Fruit fly (Drosophila melanogaster) whole organism, embryonic: ENCODE data around the gene CG6766.

Source experiments
- CG1024 ChIP-seq: fragments of 200-800 bp; sonication (Bioruptor generic); IDR thresholded peaks from 2 replicates; pipeline ENCODE4 v1.3.6; 2022; ENCODE audit warnings: missing biosample characterization, missing genetic modification characterization
- CG10267 ChIP-seq: fragments of 200-800 bp; sonication (Bioruptor generic); optimal IDR thresholded peaks from 2 replicates; lab custom pipeline; 2018; ENCODE audit warnings: missing biosample characterization, mild to moderate bottlenecking, missing genetic modification characterization, moderate library complexity
- CG10654 ChIP-seq: fragments of 200-800 bp; sonication (Bioruptor generic); optimal IDR thresholded peaks from 2 replicates; lab custom pipeline; 2016; ENCODE audit warnings: missing biosample characterization, missing genetic modification characterization
- CG12155 ChIP-seq: fragments of 200-800 bp; sonication (Bioruptor generic); optimal IDR thresholded peaks from 3 replicates; lab custom pipeline; 2016; ENCODE audit warnings: missing biosample characterization, missing genetic modification characterization
- CG12219 ChIP-seq: fragments of 200-800 bp; sonication (Bioruptor generic); optimal IDR thresholded peaks from 3 replicates; lab custom pipeline; 2018; ENCODE audit warnings: missing biosample characterization, mild to moderate bottlenecking, missing genetic modification characterization
- CG12744 ChIP-seq: fragments of 200-800 bp; sonication (Bioruptor generic); optimal IDR thresholded peaks from 2 replicates; lab custom pipeline; 2016; ENCODE audit warnings: missing biosample characterization, missing genetic modification characterization
- CG14014 ChIP-seq: fragments of 200-800 bp; sonication (Bioruptor generic); IDR thresholded peaks from 2 replicates; pipeline ENCODE4 v1.3.6; 2022; ENCODE audit warnings: missing biosample characterization, missing genetic modification characterization
- CG14710 ChIP-seq: fragments of 200-800 bp; sonication (Bioruptor generic); optimal IDR thresholded peaks from 3 replicates; lab custom pipeline; 2019; ENCODE audit warnings: missing biosample characterization, mild to moderate bottlenecking, missing genetic modification characterization, moderate library complexity
- CG17328 ChIP-seq: fragments of 200-800 bp; sonication (Bioruptor generic); IDR thresholded peaks from 2 replicates; pipeline ENCODE4 v1.3.6; 2022; ENCODE audit warnings: missing biosample characterization, missing genetic modification characterization
- CG17802 ChIP-seq: fragments of 200-800 bp; sonication (Bioruptor generic); optimal IDR thresholded peaks from 2 replicates; lab custom pipeline; 2018; ENCODE audit warnings: missing biosample characterization, mild to moderate bottlenecking, missing genetic modification characterization, moderate library complexity
- CG17912 ChIP-seq: fragments of 200-800 bp; sonication (Bioruptor generic); optimal IDR thresholded peaks from 2 replicates; lab custom pipeline; 2018; ENCODE audit warnings: missing biosample characterization, mild to moderate bottlenecking, missing genetic modification characterization
- CG18262 ChIP-seq: fragments of 200-800 bp; optimal IDR thresholded peaks from 3 replicates; lab custom pipeline; 2019; ENCODE audit warnings: missing biosample characterization, mild to moderate bottlenecking, missing genetic modification characterization, moderate library complexity
- CG1832 ChIP-seq: fragments of 200-800 bp; sonication (Bioruptor generic); optimal IDR thresholded peaks from 2 replicates; lab custom pipeline; 2017; ENCODE audit warnings: missing biosample characterization, mild to moderate bottlenecking, missing genetic modification characterization, inconsistent platforms
- CG31365 ChIP-seq: fragments of 200-800 bp; sonication (Bioruptor generic); optimal IDR thresholded peaks from 2 replicates; lab custom pipeline; 2018; ENCODE audit warnings: missing biosample characterization, mild to moderate bottlenecking, missing genetic modification characterization
- CG3163 ChIP-seq: fragments of 200-800 bp; sonication (Bioruptor generic); optimal IDR thresholded peaks from 3 replicates; lab custom pipeline; 2016; ENCODE audit warnings: missing biosample characterization, missing genetic modification characterization
- CG5180 ChIP-seq: fragments of 200-800 bp; sonication (Bioruptor generic); optimal IDR thresholded peaks from 3 replicates; lab custom pipeline; 2017; ENCODE audit warnings: missing biosample characterization, missing genetic modification characterization, mild to moderate bottlenecking, moderate library complexity, missing genetic modification reagents
- CG6689 ChIP-seq: fragments of 200-800 bp; sonication (Bioruptor generic); IDR thresholded peaks from 2 replicates; pipeline ENCODE4 v1.3.6; 2022; ENCODE audit warnings: missing biosample characterization, missing genetic modification characterization
- CG6854 ChIP-seq: fragments of 200-800 bp; sonication (Bioruptor generic); optimal IDR thresholded peaks from 3 replicates; lab custom pipeline; 2017; ENCODE audit warnings: missing biosample characterization, mild to moderate bottlenecking, missing genetic modification characterization
- CG7987 ChIP-seq: fragments of 200-800 bp; sonication (Bioruptor generic); optimal IDR thresholded peaks from 2 replicates; lab custom pipeline; 2018; ENCODE audit warnings: missing biosample characterization, mild to moderate bottlenecking, missing genetic modification characterization, moderate library complexity
- Fer2 ChIP-seq: fragments of 200-800 bp; sonication (Bioruptor generic); optimal IDR thresholded peaks from 2 replicates; lab custom pipeline; 2018; ENCODE audit warnings: missing biosample characterization, mild to moderate bottlenecking, missing genetic modification characterization, moderate library complexity
- Gsc ChIP-seq: fragments of 200-800 bp; sonication (Bioruptor generic); IDR thresholded peaks from 2 replicates; pipeline ENCODE4 v1.3.6; 2022; ENCODE audit warnings: missing biosample characterization, missing genetic modification characterization
- H15 ChIP-seq: fragments of 200-800 bp; sonication (Bioruptor generic); IDR thresholded peaks from 3 replicates; pipeline ENCODE4 v1.3.6; 2022; ENCODE audit warnings: missing biosample characterization, missing genetic modification characterization
- Hr78 ChIP-seq, 2 experiments: fragments of 200-800 bp in 1 of 2; fragments of >200 bp in 1 of 2; sonication (Bioruptor generic) in 1 of 2; optimal IDR thresholded peaks; 2 replicates each; lab custom pipeline; 2017 to 2019; ENCODE audit warnings: missing biosample characterization in 2 of 2, missing genetic modification characterization in 2 of 2, mild to moderate bottlenecking in 1 of 2, moderate library complexity in 1 of 2
- MTF-1 ChIP-seq: fragments of 200-800 bp; sonication (Bioruptor generic); optimal IDR thresholded peaks from 2 replicates; lab custom pipeline; 2018; ENCODE audit warnings: missing biosample characterization, mild to moderate bottlenecking, missing genetic modification characterization, borderline replicate concordance
- Mrtf ChIP-seq: fragments of 200-800 bp; sonication (Bioruptor generic); IDR thresholded peaks from 3 replicates; pipeline ENCODE4 v1.3.6; 2022; ENCODE audit warnings: missing biosample characterization, missing genetic modification characterization
- Oaz ChIP-seq: fragments of 200-800 bp; sonication (Bioruptor generic); IDR thresholded peaks from 2 replicates; pipeline ENCODE4 v1.3.6; 2022; ENCODE audit warnings: missing biosample characterization, missing genetic modification characterization
- Opbp ChIP-seq: fragments of 200-800 bp; sonication (Bioruptor generic); IDR thresholded peaks from 3 replicates; pipeline ENCODE4 v1.3.6; 2022; ENCODE audit warnings: missing biosample characterization, missing genetic modification characterization; ENCODE audit not compliant: partially characterized antibody
- Side ChIP-seq: fragments of 200-800 bp; sonication (Bioruptor generic); optimal IDR thresholded peaks from 2 replicates; lab custom pipeline; 2016; ENCODE audit warnings: missing biosample characterization, missing genetic modification characterization
- Xrp1 ChIP-seq: fragments of 200-800 bp; sonication (Bioruptor generic); IDR thresholded peaks from 2 replicates; pipeline ENCODE4 v1.3.6; 2022; ENCODE audit warnings: missing biosample characterization, missing genetic modification characterization
- bab2 ChIP-seq: fragments of 200-800 bp; sonication (Bioruptor generic); optimal IDR thresholded peaks from 2 replicates; lab custom pipeline; 2016; ENCODE audit warnings: missing biosample characterization, missing genetic modification characterization
- btn ChIP-seq: fragments of 200-800 bp; sonication (Bioruptor generic); optimal IDR thresholded peaks from 2 replicates; lab custom pipeline; 2016; ENCODE audit warnings: missing biosample characterization, missing genetic modification characterization
- cato ChIP-seq: fragments of 200-800 bp; sonication (Bioruptor generic); optimal IDR thresholded peaks from 2 replicates; lab custom pipeline; 2016; ENCODE audit warnings: missing biosample characterization, missing genetic modification characterization, borderline replicate concordance
- croc ChIP-seq: fragments of 200-800 bp; sonication (Bioruptor generic); conservative IDR thresholded peaks from 3 replicates; pipeline ENCODE4 v1.3.6; 2022; ENCODE audit warnings: missing biosample characterization, missing genetic modification characterization
- dysf ChIP-seq: fragments of 200-800 bp; sonication (Bioruptor generic); IDR thresholded peaks from 3 replicates; pipeline ENCODE4 v1.3.6; 2022; ENCODE audit warnings: missing biosample characterization, missing genetic modification characterization
- en ChIP-seq: fragments of 200-800 bp; sonication (Bioruptor generic); optimal IDR thresholded peaks from 2 replicates; lab custom pipeline; 2016; ENCODE audit warnings: missing biosample characterization, missing genetic modification characterization
- gsb ChIP-seq: fragments of 200-800 bp; sonication (Bioruptor generic); IDR thresholded peaks from 2 replicates; pipeline ENCODE4 v1.3.6; 2022; ENCODE audit warnings: missing biosample characterization, missing genetic modification characterization
- ind ChIP-seq: fragments of 200-800 bp; sonication (Bioruptor generic); optimal IDR thresholded peaks from 3 replicates; lab custom pipeline; 2016; ENCODE audit warnings: missing biosample characterization, missing genetic modification characterization
- jigr1 ChIP-seq: fragments of 200-800 bp; sonication (Bioruptor generic); IDR thresholded peaks from 3 replicates; pipeline ENCODE4 v1.3.6; 2022; ENCODE audit warnings: missing biosample characterization, missing genetic modification characterization
- klu ChIP-seq: fragments of 200-800 bp; sonication (Bioruptor generic); IDR thresholded peaks from 2 replicates; pipeline ENCODE4 v1.3.6; 2022; ENCODE audit warnings: missing biosample characterization, missing genetic modification characterization
- nmo ChIP-seq: fragments of 200-800 bp; sonication (Bioruptor generic); optimal IDR thresholded peaks from 2 replicates; lab custom pipeline; 2018; ENCODE audit warnings: missing biosample characterization, mild to moderate bottlenecking, missing genetic modification characterization, moderate library complexity
- otp ChIP-seq: fragments of 200-800 bp; sonication (Bioruptor generic); IDR thresholded peaks from 3 replicates; pipeline ENCODE4, ENCODE4 v1.3.6; 2022; ENCODE audit warnings: missing biosample characterization, missing genetic modification characterization
- pita ChIP-seq: fragments of 200-800 bp; sonication (Bioruptor generic); optimal IDR thresholded peaks from 2 replicates; lab custom pipeline; 2017; ENCODE audit warnings: missing biosample characterization, mild to moderate bottlenecking, missing genetic modification characterization
- pros ChIP-seq: fragments of 200-800 bp; sonication (Bioruptor generic); optimal IDR thresholded peaks from 3 replicates; lab custom pipeline; 2019; ENCODE audit warnings: missing biosample characterization, mild to moderate bottlenecking, missing genetic modification characterization, moderate library complexity
- ranshi ChIP-seq: fragments of 200-800 bp; sonication (Bioruptor generic); IDR thresholded peaks from 2 replicates; pipeline ENCODE4 v1.3.6; 2022; ENCODE audit warnings: missing biosample characterization, missing genetic modification characterization
- ro ChIP-seq: fragments of 200-800 bp; sonication (Bioruptor generic); IDR thresholded peaks from 2 replicates; pipeline ENCODE4 v1.3.6; 2022; ENCODE audit warnings: missing biosample characterization, missing genetic modification characterization
- stc ChIP-seq: fragments of 200-800 bp; sonication (Bioruptor generic); IDR thresholded peaks from 2 replicates; pipeline ENCODE4 v1.3.6; 2022; ENCODE audit warnings: missing biosample characterization, missing genetic modification characterization
- tio ChIP-seq: fragments of 200-800 bp; sonication (Bioruptor generic); optimal IDR thresholded peaks from 2 replicates; lab custom pipeline; 2017; ENCODE audit warnings: missing biosample characterization, missing genetic modification characterization, inconsistent platforms
- tll ChIP-seq, 2 experiments: fragments of 200-800 bp in 1 of 2; fragments of >200 bp in 1 of 2; sonication (Bioruptor generic) in 1 of 2; optimal IDR thresholded peaks; 2 replicates each; lab custom pipeline; 2017 to 2019; ENCODE audit warnings: missing biosample characterization in 2 of 2, missing genetic modification characterization in 2 of 2, mild to moderate bottlenecking in 1 of 2, moderate library complexity in 1 of 2
- twi ChIP-seq: fragments of 200-800 bp; optimal IDR thresholded peaks from 2 replicates; lab custom pipeline; 2019; ENCODE audit warnings: missing biosample characterization, mild to moderate bottlenecking, missing genetic modification characterization, moderate library complexity
- vnd ChIP-seq: fragments of 200-800 bp; sonication (Bioruptor generic); IDR thresholded peaks from 3 replicates; pipeline ENCODE4 v1.3.6; 2022; ENCODE audit warnings: missing biosample characterization, missing genetic modification characterization; ENCODE audit not compliant: partially characterized antibody
- wek ChIP-seq: fragments of 200-800 bp; sonication (Bioruptor generic); optimal IDR thresholded peaks from 3 replicates; lab custom pipeline; 2018; ENCODE audit warnings: missing biosample characterization, mild to moderate bottlenecking, missing genetic modification characterization, moderate library complexity

CG6766 gene

DNA sequence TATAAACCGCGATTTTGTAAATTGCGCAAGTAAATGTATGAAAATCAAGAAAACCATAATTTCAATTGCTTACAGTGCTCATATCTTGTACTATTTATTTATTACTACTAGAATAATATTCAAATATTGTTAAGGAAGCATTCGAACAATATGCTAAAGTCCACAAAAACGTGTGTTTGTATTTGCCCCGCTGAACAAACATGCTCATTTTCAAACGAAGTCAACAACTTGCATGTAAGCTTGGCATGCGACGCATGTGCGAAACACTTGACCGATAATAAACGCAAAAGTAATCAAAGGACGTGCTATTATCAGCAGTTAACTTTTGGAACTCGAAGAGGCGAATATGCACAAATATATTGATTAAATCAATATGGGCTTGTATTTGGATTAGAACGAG, 19.3 kb downstream of the CG6766 start (continued):
- TF ChIP-seq H15 (GFP tag; lab: Robert Waterston, UW) (no peak), pita (no peak), Xrp1 (GFP tag; lab: Robert Waterston, UW) (peak; percentile 72), gsb (GFP tag; lab: Robert Waterston, UW) (no peak), ro (no peak), croc (GFP tag; lab: Robert Waterston, UW) (no peak), CG17912 (GFP tag; lab: Kevin White, UChicago) (peak; percentile 8), CG17802 (tag; lab: Kevin White, UChicago) (peak; percentile 15), CG10267 (tag; lab: Kevin White, UChicago) (peak; percentile 27), CG10654 (GFP tag; lab: Kevin White, UChicago) (peak; percentile 23), CG14710 (tag; lab: Kevin White, UChicago) (peak; percentile 63), ranshi (GFP tag; lab: Robert Waterston, UW) (peak; percentile 61; the same call in 1 of the 2 replicates), CG1832 (GFP tag; lab: Kevin White, UChicago) (no peak), dysf (GFP tag; lab: Robert Waterston, UW) (peak; percentile 47; the same call in 2 of the 3 replicates), Oaz (GFP tag; lab: Robert Waterston, UW) (no peak), cato (peak; percentile 34), tio (no peak), btn (no peak), ind (GFP tag; lab: Kevin White, UChicago) (no peak), CG12155 (GFP tag; lab: Kevin White, UChicago) (peak; percentile 1), vnd (GFP tag; lab: Robert Waterston, UW) (no peak), tll (GFP tag; optimal IDR thresholded peaks at IDR 0.05; lab: Kevin White, UChicago) (no peak), CG7987 (GFP tag; lab: Kevin White, UChicago) (peak; percentile 91), nmo (no peak), Hr78 (GFP tag; optimal IDR thresholded peaks at IDR 0.05; lab: Kevin White, UChicago) (no peak), CG17328 (peak; percentile 61), twi (tag; lab: Kevin White, UChicago) (peak; percentile 19), CG14014 (GFP tag; lab: Robert Waterston, UW) (peak; percentile 60; the same call in 1 of the 2 replicates), CG12744 (GFP tag; lab: Kevin White, UChicago) (peak; percentile 62), CG1024 (GFP tag; lab: Robert Waterston, UW) (no peak), en (GFP tag; lab: Kevin White, UChicago) (no peak), stc (GFP tag; lab: Robert Waterston, UW) (no peak), Fer2 (tag; lab: Kevin White, UChicago) (peak; percentile 0), otp (GFP tag; lab: Robert Waterston, UW) (no peak; the same call in 2 of the 3 replicates), wek (GFP tag; lab: Kevin White, UChicago) (peak; percentile 83), Opbp (GFP tag; lab: Robert Waterston, UW) (no peak), CG18262 (tag; lab: Kevin White, UChicago) (peak; percentile 36), CG6689 (GFP tag; lab: Robert Waterston, UW) (no peak), MTF-1 (GFP tag; lab: Kevin White, UChicago) (peak; percentile 78), pros (GFP tag; lab: Kevin White, UChicago) (no peak), CG6854 (GFP tag; lab: Kevin White, UChicago) (peak; percentile 48), bab2 (peak; percentile 84), klu (GFP tag; lab: Robert Waterston, UW) (no peak), CG5180 (GFP tag; lab: Kevin White, UChicago) (no peak), CG31365 (tag; lab: Kevin White, UChicago) (peak; percentile 1), Mrtf (GFP tag; lab: Robert Waterston, UW) (no peak), Gsc (GFP tag; lab: Robert Waterston, UW) (no peak), jigr1 (GFP tag; lab: Robert Waterston, UW) (no peak), CG12219 (GFP tag; lab: Kevin White, UChicago) (peak; percentile 54), Side (no peak), CG3163 (GFP tag; lab: Kevin White, UChicago) (no peak)
